Fruit fly (Drosophila melanogaster) whole organism, embryonic: Measurements from ENCODE around the gene RpL32.
A peak's percentile ranks its signal among the peaks of the same experiment; 100 is the strongest.

ENCODE experiments used
- Atf-2 ChIP-seq: fragments of 200-800 bp; sonication (Bioruptor generic); optimal IDR thresholded peaks from 2 replicates; lab custom pipeline; 2016; ENCODE audit warnings: missing biosample characterization, missing genetic modification characterization
- CG11695 ChIP-seq: fragments of 200-800 bp; sonication (Bioruptor generic); IDR thresholded peaks from 3 replicates; pipeline ENCODE4 v1.3.6; 2022; ENCODE audit warnings: missing biosample characterization, missing genetic modification characterization
- CG15269 ChIP-seq: fragments of 200-800 bp; sonication (Bioruptor generic); optimal IDR thresholded peaks from 2 replicates; lab custom pipeline; 2018; ENCODE audit warnings: missing biosample characterization, mild to moderate bottlenecking, missing genetic modification characterization, moderate library complexity
- Lpt ChIP-seq: fragments of >200 bp; optimal IDR thresholded peaks from 2 replicates; lab custom pipeline; 2018; ENCODE audit warnings: missing biosample characterization, missing genetic modification characterization
- Sin3A ChIP-seq: fragments of >200 bp; optimal IDR thresholded peaks from 2 replicates; lab custom pipeline; 2018
- onecut ChIP-seq: fragments of 200-800 bp; sonication (Bioruptor generic); IDR thresholded peaks from 2 replicates; pipeline ENCODE4 v1.3.6; 2022; ENCODE audit warnings: missing biosample characterization, missing genetic modification characterization
- usp ChIP-seq: fragments of >200 bp; optimal IDR thresholded peaks from 2 replicates; lab custom pipeline; 2017; ENCODE audit warnings: missing biosample characterization, missing genetic modification characterization

DNA sequence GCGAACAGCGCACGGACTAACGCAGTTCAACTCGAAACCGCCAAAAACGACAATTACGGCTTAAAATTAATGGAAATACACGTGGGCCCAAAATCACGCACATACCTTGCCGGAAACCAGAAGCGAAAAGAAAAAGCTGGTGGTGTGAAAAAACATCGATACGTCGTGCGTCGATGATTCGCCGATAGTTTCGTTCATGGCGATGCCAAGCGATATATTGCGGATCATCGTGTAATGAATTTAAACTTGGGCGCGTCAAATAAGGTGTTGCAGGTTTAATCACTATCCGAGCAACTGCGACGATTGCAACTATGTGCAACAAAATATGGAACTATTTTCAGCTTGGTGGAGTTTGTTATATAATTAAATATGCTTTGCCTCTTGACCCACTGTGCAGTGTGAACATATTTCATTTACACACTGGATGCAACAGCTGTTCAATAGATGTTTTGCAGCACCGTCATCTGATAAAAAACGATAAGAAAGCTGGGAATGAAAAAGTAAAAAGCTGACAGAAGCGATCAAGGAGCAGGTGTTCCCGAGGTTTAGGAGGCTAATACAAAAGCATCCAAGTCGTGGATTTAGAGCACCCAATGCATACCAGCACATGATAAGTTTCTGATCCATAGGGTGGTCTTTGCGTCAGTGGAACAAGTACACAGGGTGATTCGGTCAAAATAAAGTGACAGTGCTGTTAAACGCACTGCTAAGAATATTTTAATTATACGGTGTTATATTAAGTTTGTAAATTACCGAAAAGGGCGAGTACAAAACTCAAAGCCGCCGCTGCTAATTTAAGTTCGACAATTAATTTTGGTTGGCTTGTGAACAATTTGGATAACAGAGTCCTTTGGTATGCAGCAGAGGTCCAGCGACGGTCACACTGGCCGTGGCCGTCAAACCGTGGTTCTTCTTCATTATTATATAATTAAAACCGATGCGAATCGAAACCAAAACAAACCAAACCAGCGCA, at the start of gene RpL32, which contains the start of gene CG7943:
- TF ChIP-seq Lpt (GFP tag; lab: Kevin White, UChicago) = no peak
- TF ChIP-seq usp (GFP tag; lab: Kevin White, UChicago) = no peak
- TF ChIP-seq CG11695 (GFP tag; lab: Robert Waterston, UW) = peak; percentile 94
- peak; percentile 90 for TF ChIP-seq onecut (GFP tag; lab: Robert Waterston, UW)
- TF ChIP-seq CG15269 (tag; lab: Kevin White, UChicago) = peak; percentile 82
- peak; percentile 98 for TF ChIP-seq Sin3A (lab: Kevin White, UChicago)
- peak; percentile 80 for TF ChIP-seq Atf-2 (GFP tag; lab: Kevin White, UChicago)
